Worm (Caenorhabditis elegans) whole organism, L4/young adult: ENCODE measurements around the gene C52A10.3.

ENCODE experiments used
- W03F9.2 ChIP-seq: fragments of 150-350 bp; optimal IDR thresholded peaks from 2 replicates; lab custom pipeline; 2014; ENCODE audit warnings: missing biosample characterization, missing genetic modification characterization
- dao-5 ChIP-seq: sonication (generic microtip); optimal IDR thresholded peaks from 2 replicates; lab custom pipeline; 2016; ENCODE audit warnings: missing genotype, missing genetic modification characterization, moderate library complexity, missing compliant biosample characterization
- him-1 ChIP-seq: sonication (generic microtip); optimal IDR thresholded peaks from 2 replicates; lab custom pipeline; 2016; ENCODE audit warnings: missing genotype, missing genetic modification reagents, missing genetic modification characterization, missing compliant biosample characterization

The C52A10.3 gene

ce11 chrV:5259448-5259847 lies 20.1 kb upstream of the C52A10.3 start, which contains the start of gene srt-70:
Gene srt-70 (minus strand): TSS chrV:5259548.
- TF ChIP-seq him-1 (tag; lab: Kevin White, UChicago) (no peak), dao-5 (tag; lab: Kevin White, UChicago) (no peak), W03F9.2 (tag; lab: Kevin White, UChicago) (no peak)

DNA sequence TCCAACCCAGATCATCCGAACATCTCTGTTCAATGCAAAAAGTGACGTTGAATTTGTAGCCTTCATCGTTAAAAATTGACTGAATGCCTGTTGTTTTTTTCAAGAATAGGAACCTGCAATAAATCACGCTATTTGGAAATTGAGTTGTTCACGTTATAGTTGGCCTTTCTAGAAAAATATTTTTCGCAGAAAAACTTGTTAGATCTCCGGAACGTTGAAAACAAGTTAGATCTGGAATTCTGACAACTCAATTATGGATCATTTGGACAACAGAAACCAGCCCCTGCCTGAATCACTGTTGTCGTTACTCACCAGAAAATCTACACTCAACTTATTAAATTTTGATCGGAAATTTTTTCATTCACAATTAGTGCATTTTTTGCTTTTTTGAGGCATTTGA lies 18.1 kb upstream of the C52A10.3 start, which contains the start of gene srt-67:
Gene srt-67 (minus strand): TSS at position 101 of the 400 bp plus-strand sequence.
- TF ChIP-seq dao-5 (tag; lab: Kevin White, UChicago): no peak
- TF ChIP-seq him-1 (tag; lab: Kevin White, UChicago): no peak
- TF ChIP-seq W03F9.2 (tag; lab: Kevin White, UChicago): no peak

- no peak for TF ChIP-seq dao-5 (tag; lab: Kevin White, UChicago)
- no peak for TF ChIP-seq him-1 (tag; lab: Kevin White, UChicago)
- TF ChIP-seq W03F9.2 (tag; lab: Kevin White, UChicago): no peak
Observed at ce11 chrV:5252016-5252415, 12.7 kb upstream of the C52A10.3 start, which contains the start of gene srt-68. Gene srt-68 (minus strand): TSS chrV:5252116.

- TF ChIP-seq him-1 (tag; lab: Kevin White, UChicago) (no peak), W03F9.2 (tag; lab: Kevin White, UChicago) (no peak)
Observed at ce11 chrV:5243036-5243435, 3.7 kb upstream of the C52A10.3 start, which contains the start of gene cest-35.1. Gene cest-35.1 (minus strand): TSS chrV:5243136.

- TF ChIP-seq dao-5 (tag; lab: Kevin White, UChicago) (no peak), W03F9.2 (tag; lab: Kevin White, UChicago) (no peak), him-1 (tag; lab: Kevin White, UChicago) (no peak)
Observed at ce11 chrV:5239903-5240302, 599 bp upstream of the C52A10.3 start, which contains the start of gene B0238.15. Gene B0238.15 (plus strand): TSS chrV:5240203.

ce11 chrV:5237116-5237515 lies 2.2 kb downstream of the C52A10.3 start, which contains the start of gene cest-35.2:
Gene cest-35.2 (minus strand): TSS chrV:5237216.
- TF ChIP-seq him-1 (tag; lab: Kevin White, UChicago): no peak
- no peak for TF ChIP-seq dao-5 (tag; lab: Kevin White, UChicago)
- no peak for TF ChIP-seq W03F9.2 (tag; lab: Kevin White, UChicago)

- TF ChIP-seq W03F9.2 (tag; lab: Kevin White, UChicago) (no peak), him-1 (tag; lab: Kevin White, UChicago) (no peak), dao-5 (tag; lab: Kevin White, UChicago) (no peak)
Observed at ce11 chrV:5233777-5234176, 5.5 kb downstream of the C52A10.3 start, which contains the start of gene cest-32. Gene cest-32 (minus strand): TSS chrV:5233891.

- no peak for TF ChIP-seq dao-5 (tag; lab: Kevin White, UChicago)
- TF ChIP-seq him-1 (tag; lab: Kevin White, UChicago): no peak
- TF ChIP-seq W03F9.2 (tag; lab: Kevin White, UChicago): no peak
Observed at ce11 chrV:5228513-5228912, 10.8 kb downstream of the C52A10.3 start.

DNA sequence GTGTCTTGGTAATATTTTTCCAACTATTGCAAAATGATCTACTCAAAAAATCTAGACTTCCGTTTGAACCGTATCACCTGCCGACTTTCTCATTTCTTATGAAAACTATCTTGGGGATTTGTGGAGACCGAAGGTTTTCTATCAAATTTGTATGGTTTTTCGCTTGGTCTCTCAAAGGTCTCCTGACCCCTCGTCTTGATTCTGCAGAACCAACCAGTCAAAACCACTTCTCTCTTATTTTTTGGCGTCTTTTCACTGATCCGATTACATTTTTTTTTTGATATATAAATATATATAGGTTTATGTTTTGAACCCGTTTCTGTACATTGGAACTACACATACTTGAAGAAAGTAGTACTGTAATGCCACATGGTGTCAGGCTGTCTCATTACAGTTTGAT lies 13.6 kb downstream of the C52A10.3 start:
- TF ChIP-seq dao-5 (tag; lab: Kevin White, UChicago) (no peak), W03F9.2 (tag; lab: Kevin White, UChicago) (no peak), him-1 (tag; lab: Kevin White, UChicago) (no peak)

DNA sequence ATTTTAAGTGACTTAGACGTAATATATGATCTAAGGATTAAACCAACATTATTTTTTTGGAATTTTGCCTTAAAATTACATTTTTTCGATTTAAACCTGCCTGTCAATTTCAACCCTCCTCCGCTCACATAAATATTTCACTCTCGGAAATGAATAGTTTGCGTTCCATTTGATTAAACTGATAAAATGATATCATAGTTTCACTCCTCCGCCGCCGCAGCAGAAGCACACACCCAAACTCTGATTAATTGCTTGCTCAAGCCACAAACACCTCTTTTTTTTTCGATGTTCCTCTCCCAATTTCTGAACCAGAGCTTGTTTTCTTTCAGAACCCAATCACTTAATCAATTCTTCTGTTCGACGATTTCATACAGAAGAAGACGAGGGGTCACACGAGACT lies 16.3 kb downstream of the C52A10.3 start, which contains the start of gene Y49G5B.1:
Gene Y49G5B.1 (plus strand): TSS at position 324 of the 400 bp plus-strand sequence.
- TF ChIP-seq dao-5 (tag; lab: Kevin White, UChicago) (no peak), W03F9.2 (tag; lab: Kevin White, UChicago) (no peak), him-1 (tag; lab: Kevin White, UChicago) (no peak)

DNA sequence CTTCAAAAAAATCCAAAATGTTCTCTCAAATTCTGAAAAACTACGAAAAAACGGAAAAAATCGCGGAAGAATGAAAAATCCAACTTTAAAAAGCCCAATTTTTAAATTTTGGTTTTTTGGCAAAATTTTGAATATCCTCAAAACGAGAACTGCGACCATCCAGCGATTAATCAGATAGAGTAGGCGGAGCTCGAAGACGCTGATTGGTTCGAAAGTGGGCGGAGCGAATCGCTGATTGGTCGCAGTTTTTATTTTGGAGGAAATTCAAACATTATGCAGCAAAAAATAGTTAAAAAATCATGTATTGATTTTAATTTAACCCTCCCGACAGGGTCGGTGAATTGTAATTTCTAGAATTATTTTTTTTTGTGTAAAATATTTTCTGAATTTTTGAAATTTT lies 25.6 kb downstream of the C52A10.3 start:
- no peak for TF ChIP-seq W03F9.2 (tag; lab: Kevin White, UChicago)
- TF ChIP-seq dao-5 (tag; lab: Kevin White, UChicago): no peak
- no peak for TF ChIP-seq him-1 (tag; lab: Kevin White, UChicago)

ce11 chrV:5204127-5204526 lies 35.2 kb downstream of the C52A10.3 start, which contains the start of gene ttc-37:
Gene ttc-37 (plus strand): TSS chrV:5204475.
- TF ChIP-seq W03F9.2 (tag; lab: Kevin White, UChicago): no peak
- TF ChIP-seq dao-5 (tag; lab: Kevin White, UChicago): no peak
- TF ChIP-seq him-1 (tag; lab: Kevin White, UChicago): no peak

DNA sequence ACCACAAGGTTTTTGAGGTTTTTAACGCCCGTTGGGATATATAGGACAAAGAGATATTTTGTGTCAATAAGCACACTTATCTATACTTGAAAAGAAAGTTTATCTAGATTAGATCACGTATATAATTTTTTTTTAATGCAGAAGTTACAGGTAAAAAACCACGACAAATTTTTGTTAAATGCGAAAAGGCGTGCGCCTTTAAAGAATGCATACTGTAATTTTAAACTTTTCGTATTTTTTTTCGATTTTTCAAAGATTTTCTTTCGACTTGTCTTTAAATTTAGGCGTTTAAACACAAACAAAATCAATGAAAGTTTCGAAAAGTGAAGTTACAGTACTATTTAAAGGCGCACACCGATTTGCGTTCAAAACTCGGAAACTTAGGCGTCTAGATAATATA lies 35.7 kb downstream of the C52A10.3 start:
- TF ChIP-seq him-1 (tag; lab: Kevin White, UChicago) (no peak), dao-5 (tag; lab: Kevin White, UChicago) (no peak), W03F9.2 (tag; lab: Kevin White, UChicago) (no peak)

DNA sequence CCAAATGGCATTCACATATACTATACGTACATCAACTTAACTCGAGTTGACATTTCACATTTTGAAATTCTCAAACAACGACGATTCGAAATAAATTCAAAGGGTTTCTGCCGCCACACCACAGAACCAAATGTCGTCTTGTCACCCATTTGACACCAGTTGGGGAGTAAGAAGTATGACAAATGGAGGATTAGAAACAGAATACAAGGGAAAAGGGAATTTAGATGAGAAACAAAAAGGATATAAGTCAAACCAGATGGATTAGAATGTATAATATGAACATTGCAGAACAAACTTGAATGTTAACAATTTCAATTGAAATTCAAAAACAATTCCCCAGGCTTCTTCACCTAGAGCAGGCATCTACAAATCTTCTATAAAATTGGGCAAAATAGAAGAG lies 37.6 kb downstream of the C52A10.3 start:
- TF ChIP-seq dao-5 (tag; lab: Kevin White, UChicago): no peak
- no peak for TF ChIP-seq him-1 (tag; lab: Kevin White, UChicago)
- TF ChIP-seq W03F9.2 (tag; lab: Kevin White, UChicago): no peak
